Worm (Caenorhabditis elegans) whole organism, mixed stage, embryonic: ENCODE data around the gene C28D4.5.
"Not testable (repeated sequence)": the region's sequence is repeated elsewhere in the genome, so short reads cannot be mapped to it uniquely, and the experiment has no call there.

Source experiments
- M03D4.4 ChIP-seq: sonication (generic microtip); optimal IDR thresholded peaks from 2 replicates; lab custom pipeline; 2017; ENCODE audit warnings: mild to moderate bottlenecking, missing genetic modification characterization, missing compliant biosample characterization
- bed-3 ChIP-seq: fragments of 200-800 bp; sonication (Bioruptor generic); optimal IDR thresholded peaks from 3 replicates; lab custom pipeline; 2018; ENCODE audit warnings: mild to moderate bottlenecking, missing genetic modification characterization, moderate library complexity, missing compliant biosample characterization
- blmp-1 ChIP-seq: fragments of 150-350 bp; optimal IDR thresholded peaks from 2 replicates; lab custom pipeline; 2014; ENCODE audit warnings: missing biosample characterization, missing genetic modification characterization
- ceh-39 ChIP-seq: fragments of 150-350 bp; optimal IDR thresholded peaks from 2 replicates; lab custom pipeline; 2014; ENCODE audit warnings: missing biosample characterization, missing genetic modification characterization
- ceh-43 ChIP-seq: fragments of 200-800 bp; sonication (Bioruptor generic); optimal IDR thresholded peaks from 2 replicates; lab custom pipeline; 2018; ENCODE audit warnings: mild to moderate bottlenecking, missing genetic modification characterization, moderate library complexity, missing compliant biosample characterization
- ceh-83 ChIP-seq: fragments of 200-800 bp; sonication (Bioruptor generic); optimal IDR thresholded peaks from 2 replicates; lab custom pipeline; 2018; ENCODE audit warnings: mild to moderate bottlenecking, missing genetic modification characterization, missing compliant biosample characterization
- ces-1 ChIP-seq: fragments of 150-350 bp; optimal IDR thresholded peaks from 2 replicates; lab custom pipeline; 2014; ENCODE audit warnings: missing biosample characterization, missing genetic modification reagents, missing genetic modification characterization
- cnd-1 ChIP-seq: fragments of 200-800 bp; sonication (Bioruptor generic); optimal IDR thresholded peaks from 2 replicates; lab custom pipeline; 2018; ENCODE audit warnings: mild to moderate bottlenecking, missing genetic modification characterization, missing compliant biosample characterization
- drap-1 ChIP-seq: fragments of 200-800 bp; sonication (Bioruptor generic); optimal IDR thresholded peaks from 3 replicates; lab custom pipeline; 2018; ENCODE audit warnings: mild to moderate bottlenecking, missing genetic modification characterization, missing compliant biosample characterization
- elt-1 ChIP-seq: sonication (generic microtip); optimal IDR thresholded peaks from 2 replicates; lab custom pipeline; 2017; ENCODE audit warnings: missing genetic modification characterization, mild to moderate bottlenecking, missing compliant biosample characterization, antibody characterized with exemption, moderate library complexity, borderline replicate concordance; ENCODE audit not compliant: insufficient read depth
- elt-3 ChIP-seq: fragments of 150-350 bp; optimal IDR thresholded peaks from 2 replicates; lab custom pipeline; 2014; ENCODE audit warnings: missing biosample characterization, missing genetic modification characterization
- ham-2 ChIP-seq: fragments of 200-800 bp; sonication (Bioruptor generic); optimal IDR thresholded peaks from 2 replicates; lab custom pipeline; 2018; ENCODE audit warnings: mild to moderate bottlenecking, missing genetic modification characterization, missing compliant biosample characterization
- hlh-1 ChIP-seq: fragments of 150-350 bp; optimal IDR thresholded peaks from 2 replicates; lab custom pipeline; 2014; ENCODE audit warnings: missing biosample characterization, missing genetic modification reagents, missing genetic modification characterization
- lin-13 ChIP-seq: fragments of 150-350 bp; optimal IDR thresholded peaks from 2 replicates; lab custom pipeline; 2014; ENCODE audit warnings: missing biosample characterization, missing genetic modification characterization
- lsy-2 ChIP-seq: fragments of 150-350 bp; optimal IDR thresholded peaks from 2 replicates; lab custom pipeline; 2014; ENCODE audit warnings: missing biosample characterization, missing genetic modification characterization
- mab-5 ChIP-seq: fragments of 150-350 bp; optimal IDR thresholded peaks from 2 replicates; lab custom pipeline; 2014; ENCODE audit warnings: missing biosample characterization, missing genetic modification characterization
- mep-1 ChIP-seq: fragments of 150-350 bp; optimal IDR thresholded peaks from 2 replicates; lab custom pipeline; 2017; ENCODE audit warnings: missing biosample characterization, missing genetic modification reagents, missing genetic modification characterization, inconsistent platforms
- mls-2 ChIP-seq: sonication (generic microtip); optimal IDR thresholded peaks from 2 replicates; lab custom pipeline; 2016; ENCODE audit warnings: mild to moderate bottlenecking, missing genetic modification characterization, moderate library complexity, missing compliant biosample characterization
- nhr-12 ChIP-seq: fragments of 150-350 bp; optimal IDR thresholded peaks from 2 replicates; lab custom pipeline; 2014; ENCODE audit warnings: missing biosample characterization, missing genetic modification characterization
- nhr-2 ChIP-seq: fragments of 150-350 bp; optimal IDR thresholded peaks from 2 replicates; lab custom pipeline; 2014; ENCODE audit warnings: missing biosample characterization, missing genetic modification characterization
- pha-4 ChIP-seq: fragments of 150-350 bp; optimal IDR thresholded peaks from 2 replicates; lab custom pipeline; 2018; ENCODE audit warnings: missing biosample characterization, missing genetic modification reagents, missing genetic modification characterization
- sem-2 ChIP-seq: fragments of 200-800 bp; sonication (Bioruptor generic); optimal IDR thresholded peaks from 2 replicates; lab custom pipeline; 2018; ENCODE audit warnings: mild to moderate bottlenecking, missing genetic modification characterization, missing compliant biosample characterization
- snpc-4 ChIP-seq: fragments of 150-350 bp; optimal IDR thresholded peaks from 2 replicates; lab custom pipeline; 2014; ENCODE audit warnings: missing biosample characterization, missing genetic modification characterization
- sptf-1 ChIP-seq: sonication (generic microtip); optimal IDR thresholded peaks from 2 replicates; lab custom pipeline; 2017; ENCODE audit warnings: mild to moderate bottlenecking, missing genetic modification characterization, moderate library complexity, missing compliant biosample characterization
- tbx-8 ChIP-seq: fragments of 200-800 bp; sonication (Bioruptor generic); optimal IDR thresholded peaks from 2 replicates; lab custom pipeline; 2018; ENCODE audit warnings: mild to moderate bottlenecking, missing genetic modification characterization, moderate library complexity, missing compliant biosample characterization
- unc-39 ChIP-seq: fragments of 150-350 bp; optimal IDR thresholded peaks from 2 replicates; lab custom pipeline; 2014; ENCODE audit warnings: missing biosample characterization, missing genetic modification characterization
- unc-62 ChIP-seq: fragments of 150-350 bp; optimal IDR thresholded peaks from 2 replicates; lab custom pipeline; 2014; ENCODE audit warnings: missing biosample characterization, missing genetic modification reagents, missing genetic modification characterization

C28D4.5 gene

DNA sequence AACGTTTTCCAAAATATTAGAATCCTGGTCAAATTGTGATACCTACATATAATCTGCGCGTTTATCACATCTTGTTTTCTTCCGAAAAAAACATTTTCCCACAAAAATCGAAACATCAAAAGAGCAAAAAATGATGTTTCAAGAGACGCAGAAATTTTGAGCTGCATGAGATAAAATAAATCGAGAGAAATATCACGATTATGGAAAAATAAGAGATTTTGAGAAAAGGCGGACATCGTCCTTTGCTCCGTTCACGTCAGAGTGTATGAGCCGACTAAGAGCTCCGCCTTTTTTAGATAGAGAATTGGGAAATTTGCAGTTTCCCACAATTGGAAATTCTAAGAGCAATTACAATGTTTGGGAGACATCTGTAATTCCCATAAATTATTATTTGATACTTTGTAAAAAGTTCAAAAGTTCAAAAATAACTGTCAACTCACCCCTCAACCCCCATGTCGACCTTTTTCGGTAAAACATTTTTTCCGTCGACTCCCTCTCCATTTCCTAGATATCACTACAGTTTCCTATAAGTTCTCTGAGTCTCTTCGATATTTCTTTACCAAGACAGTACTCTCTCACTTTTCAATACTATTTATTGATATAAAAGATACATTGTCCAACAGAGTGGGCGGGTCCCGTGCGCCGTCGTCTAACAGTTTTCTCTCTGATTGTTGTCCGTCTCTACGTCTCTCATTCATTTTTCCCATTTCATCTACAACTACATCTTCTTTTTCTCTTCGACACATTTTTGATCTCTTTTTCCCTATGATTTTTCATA lies 10.2 kb upstream of the C28D4.5 start:
- TF ChIP-seq mls-2 (tag; lab: Kevin White, UChicago) (no peak), ces-1 (GFP tag; lab: Kevin White, UChicago) (no peak), cnd-1 (tag; lab: Kevin White, UChicago) (no peak), mep-1 (no peak), sem-2 (GFP tag; lab: Kevin White, UChicago) (no peak), unc-39 (tag; lab: Kevin White, UChicago) (no peak), ham-2 (no peak), ceh-39 (tag; lab: Kevin White, UChicago) (no peak), hlh-1 (tag; lab: Kevin White, UChicago) (no peak), ceh-83 (GFP tag; lab: Kevin White, UChicago) (no peak), drap-1 (GFP tag; lab: Kevin White, UChicago) (no peak), M03D4.4 (tag; lab: Kevin White, UChicago) (no peak), unc-62 (GFP tag; lab: Kevin White, UChicago) (no peak), elt-3 (tag; lab: Kevin White, UChicago) (no peak)

ce11 chrIV:9755713-9756112 lies 9.1 kb upstream of the C28D4.5 start:
- TF ChIP-seq bed-3 = no peak
- TF ChIP-seq lsy-2 (tag; lab: Kevin White, UChicago) = no peak
- TF ChIP-seq snpc-4 = no peak

DNA sequence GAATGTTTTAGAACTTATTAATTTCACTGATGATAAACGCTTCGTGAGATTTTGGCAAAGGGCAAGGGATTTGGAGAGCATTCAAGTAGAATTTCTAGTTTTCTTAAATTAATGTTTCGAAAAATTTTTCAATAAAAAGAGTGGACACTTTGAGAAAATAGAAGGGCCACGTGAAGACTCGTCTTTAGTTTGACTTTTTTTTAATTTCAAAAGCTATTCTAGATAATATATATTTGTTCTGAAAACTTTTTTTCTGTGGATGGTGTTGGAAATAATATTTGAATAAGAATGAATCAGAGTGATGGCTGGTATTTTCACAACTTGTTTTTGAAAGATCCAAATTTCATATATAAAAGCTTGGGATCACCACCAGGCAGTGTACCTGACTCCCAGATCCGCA lies 1.7 kb upstream of the C28D4.5 start, which contains the start of gene C28D4.8:
Gene C28D4.8 (minus strand): TSS at position 101 of the 400 bp plus-strand sequence.
- no peak for TF ChIP-seq sptf-1 (tag; lab: Kevin White, UChicago)
- TF ChIP-seq blmp-1 (tag; lab: Kevin White, UChicago) = no peak
- TF ChIP-seq mep-1 = no peak
- no peak for TF ChIP-seq bed-3
- no peak for TF ChIP-seq ceh-43
- TF ChIP-seq ceh-39 (tag; lab: Kevin White, UChicago) = no peak
- no peak for TF ChIP-seq hlh-1 (tag; lab: Kevin White, UChicago)
- TF ChIP-seq elt-1 (tag; lab: Kevin White, UChicago) = no peak
- no peak for TF ChIP-seq ham-2
- no peak for TF ChIP-seq tbx-8
- no peak for TF ChIP-seq lin-13 (tag; lab: Kevin White, UChicago)
- TF ChIP-seq snpc-4 = no peak
- no peak for TF ChIP-seq sem-2 (GFP tag; lab: Kevin White, UChicago)
- TF ChIP-seq nhr-12 (tag; lab: Kevin White, UChicago) = no peak
- TF ChIP-seq pha-4 (tag; lab: Kevin White, UChicago) = no peak
- TF ChIP-seq nhr-2 (tag; lab: Kevin White, UChicago) = no peak

DNA sequence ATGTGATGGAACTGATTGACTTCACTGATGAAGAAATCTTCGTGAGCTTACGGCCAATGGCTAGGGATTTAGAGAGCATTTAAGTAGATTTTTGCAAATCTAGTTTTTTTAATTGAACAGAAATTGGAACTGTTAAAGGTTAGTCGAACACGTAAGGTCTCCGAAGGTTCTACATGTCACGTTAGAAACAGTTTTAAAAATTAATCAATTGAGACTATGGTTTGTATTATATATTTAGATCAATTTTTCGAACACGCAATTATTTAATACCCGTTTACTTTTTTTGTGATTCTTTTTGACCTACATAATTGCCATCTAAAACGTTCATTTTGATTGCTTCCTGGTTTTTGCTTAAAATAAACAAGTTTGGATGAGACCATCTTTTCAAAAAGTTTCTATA lies 1.8 kb downstream of the C28D4.5 start, which contains the start of gene C28D4.4:
Gene C28D4.4 (minus strand): TSS at position 101 of the 400 bp plus-strand sequence.
- no peak for TF ChIP-seq hlh-1 (tag; lab: Kevin White, UChicago)
- no peak for TF ChIP-seq pha-4 (tag; lab: Kevin White, UChicago)

DNA sequence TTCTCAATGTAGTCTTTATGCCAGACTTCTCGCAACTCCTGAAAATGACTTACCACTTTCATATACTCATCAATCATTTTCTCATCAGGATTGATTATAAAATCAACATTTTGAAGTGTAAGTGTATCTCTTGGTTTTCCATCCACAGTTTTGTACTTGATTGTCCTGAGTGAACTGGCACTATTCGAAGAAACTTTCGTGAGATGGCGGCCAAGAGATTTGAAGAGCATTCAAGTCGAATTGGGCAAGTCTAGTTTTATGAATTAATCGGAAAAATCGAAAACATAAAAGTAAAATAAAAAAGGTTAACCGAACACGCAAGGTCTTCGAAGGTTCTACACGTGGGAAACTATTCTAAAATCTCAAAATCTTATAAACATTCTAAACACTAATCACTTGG lies 3.8 kb downstream of the C28D4.5 start, which contains the start of gene C28D4.7:
Gene C28D4.7 (minus strand): TSS at position 265 of the 400 bp plus-strand sequence.
- TF ChIP-seq tbx-8 (no peak), elt-1 (tag; lab: Kevin White, UChicago) (no peak)

- TF ChIP-seq lin-13 (tag; lab: Kevin White, UChicago); drap-1 (GFP tag; lab: Kevin White, UChicago); mab-5 (tag; lab: Kevin White, UChicago): not testable (repeated sequence)
Measured at ce11 chrIV:9740851-9741549, 5.7 kb downstream of the C28D4.5 start, which contains the start of gene gln-6. Gene gln-6, minus strand, starts transcription at chrIV:9740901.
